Worm (Caenorhabditis elegans) whole organism, young adult: ENCODE measurements around the gene F22E12.3.

ENCODE experiments used
- C06A6.2 ChIP-seq: fragments of 200-800 bp; sonication (Bioruptor generic); conservative IDR thresholded peaks from 2 replicates; pipeline ENCODE4 v1.3.6; 2022; ENCODE audit warnings: missing genetic modification characterization, missing compliant biosample characterization
- ama-1 ChIP-seq, 3 experiments: fragments of 150-350 bp in 1 of 3; sonication (generic microtip) in 2 of 3; optimal IDR thresholded peaks; 2 replicates each; lab custom pipeline; 2014 to 2018; ENCODE audit warnings: missing biosample characterization in 2 of 3, missing genetic modification characterization in 2 of 3, missing genetic modification reagents in 2 of 3
- atf-7 ChIP-seq: sonication (generic microtip); optimal IDR thresholded peaks from 2 replicates; lab custom pipeline; 2017; ENCODE audit warnings: mild to moderate bottlenecking, missing genetic modification characterization, missing compliant biosample characterization
- dpl-1 ChIP-seq: fragments of 150-350 bp; optimal IDR thresholded peaks from 2 replicates; lab custom pipeline; 2014; ENCODE audit warnings: missing biosample characterization, missing genetic modification reagents, missing genetic modification characterization
- hmg-1.2 ChIP-seq: fragments of 200-800 bp; sonication (Bioruptor generic); IDR thresholded peaks from 2 replicates; pipeline ENCODE4 v1.3.6; 2022; ENCODE audit warnings: missing genetic modification reagents, missing genetic modification characterization, missing compliant biosample characterization
- madf-10 ChIP-seq: sonication (generic microtip); optimal IDR thresholded peaks from 2 replicates; lab custom pipeline; 2016; ENCODE audit warnings: mild to moderate bottlenecking, missing genetic modification characterization, missing compliant biosample characterization
- nhr-27 ChIP-seq: fragments of 200-800 bp; sonication (Bioruptor generic); optimal IDR thresholded peaks from 2 replicates; lab custom pipeline; 2018; ENCODE audit warnings: mild to moderate bottlenecking, missing genetic modification characterization, moderate library complexity, missing compliant biosample characterization
- nhr-90 ChIP-seq: sonication (generic microtip); optimal IDR thresholded peaks from 2 replicates; lab custom pipeline; 2016; ENCODE audit warnings: missing genotype, mild to moderate bottlenecking, missing genetic modification characterization, missing compliant biosample characterization
- xnd-1 ChIP-seq: sonication (generic microtip); optimal IDR thresholded peaks from 2 replicates; lab custom pipeline; 2016; ENCODE audit warnings: missing genotype, missing genetic modification reagents, missing genetic modification characterization, missing compliant biosample characterization

DNA sequence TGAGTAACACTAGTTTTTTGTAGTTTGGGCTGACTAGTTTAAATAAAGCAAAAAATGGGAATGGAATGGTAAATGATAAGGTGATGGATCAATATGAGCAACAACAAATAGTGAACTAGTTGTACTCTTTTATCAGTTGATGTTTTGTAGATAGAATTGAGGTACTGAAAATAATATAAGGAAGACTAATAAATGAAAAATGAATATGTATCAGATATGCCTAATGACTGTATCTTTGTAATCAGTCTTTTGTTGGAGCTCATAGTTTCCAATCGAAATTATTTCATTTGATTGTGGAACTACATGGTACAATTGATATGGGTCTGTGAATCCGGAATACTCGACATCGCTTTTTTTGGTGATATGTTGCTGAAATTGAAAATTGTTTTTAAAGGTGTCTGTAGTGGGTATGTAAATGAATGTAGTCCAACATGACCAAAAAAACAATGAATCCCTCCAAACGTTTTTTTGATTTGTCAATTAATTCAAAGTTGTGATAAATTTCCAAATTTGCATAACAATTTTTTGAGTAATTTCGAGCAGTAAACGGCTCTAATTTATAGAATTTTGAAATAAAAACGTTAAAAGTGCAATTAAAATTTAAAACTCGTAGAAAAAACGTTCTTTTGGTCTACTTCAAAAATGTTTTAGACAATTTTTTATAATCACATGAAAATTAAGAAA is 53.0 kb downstream of the F22E12.3 start, which contains the start of gene F15H10.12:
- no peak for TF ChIP-seq madf-10 (tag; lab: Kevin White, UChicago)
- no peak for TF ChIP-seq xnd-1 (tag; lab: Kevin White, UChicago)
- TF ChIP-seq nhr-90 (tag; lab: Kevin White, UChicago), result no peak
- no peak for TF ChIP-seq hmg-1.2
- TF ChIP-seq atf-7 (tag; lab: Kevin White, UChicago), result no peak
- no peak for TF ChIP-seq dpl-1 (GFP tag; lab: Kevin White, UChicago)
- no peak for TF ChIP-seq ama-1 (optimal IDR thresholded peaks at IDR 0.05; lab: Kevin White, UChicago)
- no peak for TF ChIP-seq ama-1 (GFP tag; optimal IDR thresholded peaks at IDR 0.05; lab: Kevin White, UChicago)
- no peak for TF ChIP-seq nhr-27
- TF ChIP-seq C06A6.2 (GFP tag; lab: Robert Waterston, UW), result no peak
